Worm (Caenorhabditis elegans) whole organism, L1 larva: ENCODE data around the gene bcl-7.

Experiments used
- C16A3.4 ChIP-seq: fragments of 150-350 bp; optimal IDR thresholded peaks from 2 replicates; lab custom pipeline; 2014; ENCODE audit warnings: missing biosample characterization, missing genetic modification characterization
- aly-2 ChIP-seq: fragments of 150-350 bp; optimal IDR thresholded peaks from 2 replicates; lab custom pipeline; 2014; ENCODE audit warnings: missing biosample characterization, missing genetic modification characterization
- ceh-82 ChIP-seq, 3 experiments: fragments of 150-350 bp in 1 of 3; sonication (generic microtip) in 2 of 3; optimal IDR thresholded peaks; 2 replicates each; lab custom pipeline; 2014 to 2017; ENCODE audit warnings: missing biosample characterization in 3 of 3, missing genetic modification characterization in 3 of 3
- ces-1 ChIP-seq: fragments of 150-350 bp; optimal IDR thresholded peaks from 2 replicates; lab custom pipeline; 2014; ENCODE audit warnings: missing biosample characterization, missing genetic modification reagents, missing genetic modification characterization
- efl-3 ChIP-seq: fragments of 200-800 bp; sonication (Bioruptor generic); optimal IDR thresholded peaks from 2 replicates; lab custom pipeline; 2018; ENCODE audit warnings: mild to moderate bottlenecking, missing genetic modification characterization, missing compliant biosample characterization
- egl-27 ChIP-seq, 2 experiments: fragments of 150-350 bp in 1 of 2; sonication (generic microtip); optimal IDR thresholded peaks; 3 replicates each; lab custom pipeline; 2017 to 2018; ENCODE audit warnings: missing biosample characterization in 2 of 2, missing genetic modification characterization in 2 of 2, missing genetic modification reagents in 2 of 2
- hlh-4 ChIP-seq: sonication (generic microtip); optimal IDR thresholded peaks from 2 replicates; lab custom pipeline; 2016; ENCODE audit warnings: mild to moderate bottlenecking, missing genetic modification characterization, missing compliant biosample characterization
- lsy-2 ChIP-seq, 2 experiments: fragments of 150-350 bp; optimal IDR thresholded peaks; 2 replicates each; lab custom pipeline; 2014; ENCODE audit warnings: missing biosample characterization in 2 of 2, missing genetic modification characterization in 2 of 2
- nhr-237 ChIP-seq: fragments of 150-350 bp; optimal IDR thresholded peaks from 2 replicates; lab custom pipeline; 2014; ENCODE audit warnings: missing biosample characterization, missing genetic modification characterization
- nhr-90 ChIP-seq: sonication (generic microtip); optimal IDR thresholded peaks from 2 replicates; lab custom pipeline; 2016; ENCODE audit warnings: mild to moderate bottlenecking, missing genetic modification characterization, missing compliant biosample characterization; ENCODE audit not compliant: poor library complexity
- unc-62 ChIP-seq: fragments of 150-350 bp; optimal IDR thresholded peaks from 2 replicates; lab custom pipeline; 2014; ENCODE audit warnings: missing biosample characterization, missing genetic modification reagents, missing genetic modification characterization
- ztf-4 ChIP-seq: fragments of 150-350 bp; optimal IDR thresholded peaks from 2 replicates; lab custom pipeline; 2014; ENCODE audit warnings: missing biosample characterization, missing genetic modification characterization

- TF ChIP-seq C16A3.4, result no peak
- no peak for TF ChIP-seq ces-1 (GFP tag; lab: Kevin White, UChicago)
- no peak for TF ChIP-seq egl-27 (tag; optimal IDR thresholded peaks at IDR 0.05; lab: Kevin White, UChicago)
- TF ChIP-seq unc-62 (GFP tag; lab: Kevin White, UChicago), result no peak
- no peak for TF ChIP-seq nhr-90
- no peak for TF ChIP-seq ztf-4
- peak in 2 of 3 experiments; percentile 12 to 50 for TF ChIP-seq ceh-82 (tag; optimal IDR thresholded peaks at IDR 0.05; lab: Kevin White, UChicago)
- TF ChIP-seq nhr-237 (tag; lab: Kevin White, UChicago), result no peak
- no peak for TF ChIP-seq efl-3 (GFP tag; lab: Kevin White, UChicago)
- peak in 1 of 2 experiments; percentile 60 for TF ChIP-seq lsy-2 (tag; optimal IDR thresholded peaks at IDR 0.05; lab: Kevin White, UChicago)
- TF ChIP-seq hlh-4 (tag; lab: Kevin White, UChicago), result no peak
- TF ChIP-seq aly-2 (tag; lab: Kevin White, UChicago), result no peak
Observed at ce11 chrIII:5949817-5950216, 23.9 kb downstream of the bcl-7 start.
